Fruit fly (Drosophila melanogaster): ENCODE results near the gene CG8478.

CG8478 gene

DNA sequence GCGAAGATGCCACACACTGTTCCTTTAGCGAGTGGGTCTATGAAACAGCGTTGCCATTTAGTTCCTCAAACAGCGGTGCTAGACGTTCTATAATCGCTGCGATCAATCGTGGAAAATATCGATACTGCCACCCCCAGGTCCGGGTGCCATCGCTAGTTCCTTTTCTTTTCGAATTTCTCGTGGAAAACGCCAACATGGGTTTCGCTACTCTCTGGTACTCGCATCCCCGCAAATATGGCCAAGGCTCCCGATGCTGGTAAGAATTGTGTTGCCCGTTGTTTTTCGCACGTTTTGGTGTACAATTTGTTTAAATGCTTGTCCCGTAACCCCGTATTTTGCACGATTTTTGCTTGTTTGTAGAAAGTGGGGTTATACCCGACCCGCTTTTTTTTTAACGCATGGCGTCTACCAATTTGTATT, 14.5 kb downstream of the CG8478 start, which contains the start of gene RpS29 (continued):
- TF ChIP-seq CG7786 (GFP tag; optimal IDR thresholded peaks at IDR 0.05) (peak; percentile 86), emc (GFP tag; optimal IDR thresholded peaks at IDR 0.05) (peak; percentile 83), sisA (GFP tag; IDR thresholded peaks at IDR 0.05) (peak; percentile 74), ftz-f1 (GFP tag; optimal IDR thresholded peaks at IDR 0.05) (peak; percentile 74), CkIIα-i1 (GFP tag; IDR thresholded peaks at IDR 0.05) (0 out of 2 replicates have a peak, but pooled peaks have one; percentile 33), Med (GFP tag) (peak; percentile 99), CG4854 (GFP tag; optimal IDR thresholded peaks at IDR 0.05) (peak; percentile 57), salm (tag; optimal IDR thresholded peaks at IDR 0.05) (peak; percentile 64), Deaf1 (tag; optimal IDR thresholded peaks at IDR 0.05) (peak; percentile 43), CG7839 (tag; optimal IDR thresholded peaks at IDR 0.05) (peak; percentile 66), CG4424 (GFP tag; optimal IDR thresholded peaks at IDR 0.05) (peak; percentile 70), CG4404 (GFP tag; IDR thresholded peaks at IDR 0.05) (peak; percentile 46; the same call in 1 of the 2 replicates), CG9932 (GFP tag; IDR thresholded peaks at IDR 0.05) (peak; percentile 95), CG13624 (GFP tag; optimal IDR thresholded peaks at IDR 0.05) (peak; percentile 92), kay (GFP tag; optimal IDR thresholded peaks at IDR 0.05) (peak; percentile 32), CG12942 (GFP tag; optimal IDR thresholded peaks at IDR 0.05) (peak; percentile 78), wor (GFP tag; IDR thresholded peaks at IDR 0.05) (no peak), CG11085 (GFP tag; IDR thresholded peaks at IDR 0.05) (peak; percentile 79), usp (GFP tag; optimal IDR thresholded peaks at IDR 0.05) (no peak), CG10462 (GFP tag; optimal IDR thresholded peaks at IDR 0.05) (no peak), CG3065 (GFP tag; optimal IDR thresholded peaks at IDR 0.05) (peak; percentile 29), eve (GFP tag; optimal IDR thresholded peaks at IDR 0.05) (no peak), CG2116 (GFP tag; optimal IDR thresholded peaks at IDR 0.05) (peak; percentile 98), CG2889 (GFP tag; IDR thresholded peaks at IDR 0.05) (peak; percentile 65; the same call in 1 of the 3 replicates), Dll (GFP tag; IDR thresholded peaks at IDR 0.05; ENCODE audit: partially characterized antibody) (peak; percentile 91), Six4 (GFP tag; optimal IDR thresholded peaks at IDR 0.05) (peak; percentile 61), pita (GFP tag; optimal IDR thresholded peaks at IDR 0.05) (no peak), Poxn (GFP tag; IDR thresholded peaks at IDR 0.05) (peak; percentile 60; the same call in 1 of the 2 replicates), CG10543 (GFP tag; optimal IDR thresholded peaks at IDR 0.05) (peak; percentile 93), Dip2 (GFP tag; IDR thresholded peaks at IDR 0.05) (no peak), CG7271 (tag; optimal IDR thresholded peaks at IDR 0.05) (peak; percentile 60), CG7987 (GFP tag; optimal IDR thresholded peaks at IDR 0.05) (peak; percentile 90), fd96Cb (tag; optimal IDR thresholded peaks at IDR 0.05) (peak; percentile 8), amos (GFP tag; IDR thresholded peaks at IDR 0.05; ENCODE audit: partially characterized antibody) (peak; percentile 99), cg (GFP tag; optimal IDR thresholded peaks at IDR 0.05) (no peak), ATbp (GFP tag; optimal IDR thresholded peaks at IDR 0.05) (peak; percentile 10), gsb-n (tag; optimal IDR thresholded peaks at IDR 0.05) (peak; percentile 54), MBD-R2 (GFP tag; IDR thresholded peaks at IDR 0.05) (peak; percentile 78), ssp (GFP tag; IDR thresholded peaks at IDR 0.05) (peak; percentile 49), jing (GFP tag; optimal IDR thresholded peaks at IDR 0.05) (no peak), so (GFP tag; IDR thresholded peaks at IDR 0.05) (no peak), p53 (GFP tag; optimal IDR thresholded peaks at IDR 0.05) (peak; percentile 83), H2.0 (GFP tag; IDR thresholded peaks at IDR 0.05) (peak; percentile 74), CG13894 (tag; optimal IDR thresholded peaks at IDR 0.05) (peak; percentile 91), Stat92E (GFP tag; optimal IDR thresholded peaks at IDR 0.05) (peak in 1 of 3 experiments; percentile 23), CG8944 (GFP tag; optimal IDR thresholded peaks at IDR 0.05) (peak; percentile 84), CG7963 (GFP tag; IDR thresholded peaks at IDR 0.05; ENCODE audit: partially characterized antibody) (peak; percentile 79), C15 (GFP tag; IDR thresholded peaks at IDR 0.05) (0 out of 3 replicates have a peak, but pooled peaks have one; percentile 43), ERR (GFP tag; optimal IDR thresholded peaks at IDR 0.05) (peak; percentile 85), CG1602 (GFP tag; optimal IDR thresholded peaks at IDR 0.05) (peak; percentile 64), Lpt (GFP tag; optimal IDR thresholded peaks at IDR 0.05) (no peak)

Data from whole organism, embryonic.